Worm (Caenorhabditis elegans): ENCODE data around the gene W04B5.8.

The W04B5.8 gene

DNA sequence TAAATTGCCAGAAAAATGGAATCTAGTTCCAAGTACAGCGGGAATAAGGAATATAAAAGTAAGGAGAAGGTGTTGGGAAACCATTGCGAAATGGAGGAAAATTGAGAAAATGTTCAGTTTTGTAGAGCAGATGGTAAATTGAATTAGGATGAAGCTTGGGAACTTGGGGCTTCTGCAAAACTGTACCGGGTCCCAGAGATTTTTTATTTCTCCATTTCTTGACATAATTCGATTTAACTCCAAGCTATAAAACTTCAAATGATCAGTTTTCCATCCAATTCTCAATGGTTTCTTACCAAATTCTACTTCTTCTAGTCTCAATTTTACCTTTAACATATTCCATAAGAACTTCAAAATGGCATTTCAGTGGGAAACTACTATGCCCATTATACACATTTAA lies 42.1 kb downstream of the W04B5.8 start, which contains the start of the genes E02H9.9 and E02H9.1:
Gene E02H9.9, minus strand, starts transcription at position 101 of the 400 bp plus-strand sequence.
Gene E02H9.1, plus strand, starts transcription at position 285 of the 400 bp plus-strand sequence.
- no peak for TF ChIP-seq bed-3 (GFP tag; optimal IDR thresholded peaks at IDR 0.05)
- no peak for TF ChIP-seq unc-62 (GFP tag; optimal IDR thresholded peaks at IDR 0.05)
- no peak for TF ChIP-seq lin-13 (tag; optimal IDR thresholded peaks at IDR 0.05)
- no peak for TF ChIP-seq nhr-76 (tag; optimal IDR thresholded peaks at IDR 0.05)
- TF ChIP-seq ceh-39 (tag; optimal IDR thresholded peaks at IDR 0.05), result no peak
- no peak for TF ChIP-seq elt-3 (tag; optimal IDR thresholded peaks at IDR 0.05)
- no peak for TF ChIP-seq elt-1 (tag; optimal IDR thresholded peaks at IDR 0.05; ENCODE audit: borderline replicate concordance, insufficient read depth)
- no peak for TF ChIP-seq cnd-1 (tag; optimal IDR thresholded peaks at IDR 0.05)
- TF ChIP-seq sptf-1 (tag; optimal IDR thresholded peaks at IDR 0.05), result no peak

DNA sequence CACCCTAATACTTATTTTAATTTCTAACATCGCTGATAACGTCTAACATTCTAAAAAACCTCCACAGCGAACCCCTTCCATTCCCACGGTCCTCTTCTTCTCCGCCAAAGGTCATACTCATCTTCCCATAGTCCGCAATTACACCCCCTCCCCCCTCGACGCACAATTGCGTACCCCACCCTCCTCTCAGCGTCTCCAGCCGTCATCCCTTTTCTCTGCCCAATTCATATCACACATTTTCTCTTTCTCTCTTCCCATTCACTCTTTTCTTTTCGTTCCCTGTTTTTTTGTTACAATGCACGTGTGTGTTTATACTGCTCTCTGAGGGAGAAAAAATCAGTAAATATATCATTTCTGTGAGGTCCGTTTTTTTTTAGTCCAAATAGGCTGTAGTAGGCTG lies 45.7 kb downstream of the W04B5.8 start:
- peak; percentile 43 for TF ChIP-seq blmp-1 (tag; optimal IDR thresholded peaks at IDR 0.05)
- TF ChIP-seq unc-62 (GFP tag; optimal IDR thresholded peaks at IDR 0.05), result peak; percentile 26
- TF ChIP-seq sptf-1 (tag; optimal IDR thresholded peaks at IDR 0.05), result peak; percentile 43
- peak; percentile 10 for TF ChIP-seq ces-1 (GFP tag; optimal IDR thresholded peaks at IDR 0.05)
- TF ChIP-seq unc-120 (tag; optimal IDR thresholded peaks at IDR 0.05; ENCODE audit: poor library complexity, severe bottlenecking), result peak; percentile 59
- no peak for TF ChIP-seq nhr-28 (tag; optimal IDR thresholded peaks at IDR 0.05)
- peak; percentile 13 for TF ChIP-seq pha-4 (tag; optimal IDR thresholded peaks at IDR 0.05)
- peak; percentile 68 for TF ChIP-seq lin-13 (tag; optimal IDR thresholded peaks at IDR 0.05)
- TF ChIP-seq cnd-1 (tag; optimal IDR thresholded peaks at IDR 0.05), result peak; percentile 27
- TF ChIP-seq flh-1 (GFP tag; optimal IDR thresholded peaks at IDR 0.05), result no peak
- no peak for TF ChIP-seq lin-32 (GFP tag; optimal IDR thresholded peaks at IDR 0.05)
- TF ChIP-seq lsy-2 (tag; optimal IDR thresholded peaks at IDR 0.05), result peak; percentile 56
- peak; percentile 6 for TF ChIP-seq nhr-237 (tag; optimal IDR thresholded peaks at IDR 0.05)
- no peak for TF ChIP-seq ham-2 (GFP tag; optimal IDR thresholded peaks at IDR 0.05)
- TF ChIP-seq ceh-83 (GFP tag; optimal IDR thresholded peaks at IDR 0.05), result no peak
- peak; percentile 29 for TF ChIP-seq M03D4.4 (tag; optimal IDR thresholded peaks at IDR 0.05)
- peak; percentile 14 for TF ChIP-seq hlh-1 (tag; optimal IDR thresholded peaks at IDR 0.05)
- peak; percentile 22 for TF ChIP-seq mep-1 (tag; optimal IDR thresholded peaks at IDR 0.05)

ce11 chrIII:2473554-2473953 lies 47.4 kb downstream of the W04B5.8 start, which contains the start of gene smg-6:
smg-6 (plus strand) TSS chrIII:2473854.
- TF ChIP-seq unc-39 (tag; optimal IDR thresholded peaks at IDR 0.05) (no peak), nhr-12 (tag; optimal IDR thresholded peaks at IDR 0.05) (no peak), ceh-83 (GFP tag; optimal IDR thresholded peaks at IDR 0.05) (peak; percentile 5)

DNA sequence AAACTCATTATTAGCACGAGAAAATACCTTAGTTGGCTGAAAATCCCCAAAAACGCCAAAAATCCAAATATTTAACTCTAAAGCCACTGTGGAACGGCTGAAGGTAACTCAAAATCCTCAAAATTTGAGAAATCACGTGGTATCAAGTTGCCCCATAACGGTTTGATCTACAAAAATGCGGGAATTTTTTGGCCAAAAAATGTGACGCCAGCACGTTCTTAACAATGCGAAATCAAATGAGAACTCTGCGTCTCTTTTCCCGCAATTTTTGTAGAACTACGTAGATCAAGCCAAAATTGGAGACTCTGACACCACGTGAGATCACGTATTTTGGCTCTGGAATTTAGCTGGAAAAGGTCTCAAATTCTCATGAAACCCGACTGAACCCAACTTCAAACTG lies 48.7 kb downstream of the W04B5.8 start:
- TF ChIP-seq bed-3 (GFP tag; optimal IDR thresholded peaks at IDR 0.05) (no peak), ceh-43 (GFP tag; optimal IDR thresholded peaks at IDR 0.05) (no peak)

DNA sequence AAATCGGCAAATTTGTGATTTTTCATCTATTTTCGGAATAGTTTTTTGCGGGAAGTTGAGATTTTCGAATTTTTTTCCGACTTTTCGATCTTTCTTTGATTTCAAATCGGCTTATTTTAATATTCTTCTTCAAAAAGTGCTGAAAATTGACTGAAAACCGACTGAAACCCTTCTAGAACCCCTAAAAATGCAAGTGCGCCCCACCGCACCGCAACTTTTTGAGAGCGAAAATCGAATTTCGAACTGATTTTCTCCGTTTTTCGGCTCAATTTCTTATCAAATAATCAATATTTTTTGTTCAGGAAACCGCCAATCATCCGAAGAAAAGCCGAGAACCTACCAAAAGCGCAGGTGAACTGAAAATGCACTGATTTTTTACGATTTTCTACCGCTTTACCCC lies 51.2 kb downstream of the W04B5.8 start:
- TF ChIP-seq blmp-1 (tag; optimal IDR thresholded peaks at IDR 0.05) (no peak), lsy-2 (tag; optimal IDR thresholded peaks at IDR 0.05) (no peak), nhr-28 (tag; optimal IDR thresholded peaks at IDR 0.05) (no peak), snpc-4 (tag; optimal IDR thresholded peaks at IDR 0.05) (no peak), ztf-11 (tag; optimal IDR thresholded peaks at IDR 0.05) (no peak), lin-32 (GFP tag; optimal IDR thresholded peaks at IDR 0.05) (no peak), M03D4.4 (tag; optimal IDR thresholded peaks at IDR 0.05) (no peak), drap-1 (GFP tag; optimal IDR thresholded peaks at IDR 0.05) (no peak), ceh-83 (GFP tag; optimal IDR thresholded peaks at IDR 0.05) (no peak), bed-3 (GFP tag; optimal IDR thresholded peaks at IDR 0.05) (no peak), mls-2 (tag; optimal IDR thresholded peaks at IDR 0.05) (no peak), unc-120 (tag; optimal IDR thresholded peaks at IDR 0.05; ENCODE audit: poor library complexity, severe bottlenecking) (no peak), pha-4 (tag; optimal IDR thresholded peaks at IDR 0.05) (no peak), ces-1 (GFP tag; optimal IDR thresholded peaks at IDR 0.05) (no peak), ceh-43 (GFP tag; optimal IDR thresholded peaks at IDR 0.05) (no peak), hlh-1 (tag; optimal IDR thresholded peaks at IDR 0.05) (no peak), sem-2 (GFP tag; optimal IDR thresholded peaks at IDR 0.05) (no peak), elt-1 (tag; optimal IDR thresholded peaks at IDR 0.05; ENCODE audit: borderline replicate concordance, insufficient read depth) (no peak)

Data from whole organism, mixed stage, embryonic.